Worm (Caenorhabditis elegans): ENCODE measurements around the gene str-18.

DNA sequence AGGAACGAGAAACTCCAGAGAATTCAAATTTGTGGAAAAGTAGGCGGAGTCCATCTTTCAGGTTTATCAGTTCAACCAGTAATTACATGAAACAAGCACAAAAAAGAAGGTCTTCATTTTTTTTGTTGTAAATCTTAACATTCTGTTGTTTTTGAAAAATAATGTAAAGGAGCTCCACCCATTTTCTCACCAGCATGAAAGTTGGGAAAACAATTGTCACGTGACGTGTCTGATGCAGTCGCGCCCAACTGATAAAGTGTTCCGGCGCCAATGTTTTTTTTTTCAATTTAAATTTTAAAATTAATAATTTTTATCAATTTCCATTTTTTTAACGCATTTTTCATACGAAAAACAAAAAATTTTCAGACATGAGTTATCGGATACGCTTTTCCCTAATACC is 27.3 kb upstream of the str-18 start, which contains the start of gene F57A10.4:
- TF ChIP-seq rbr-2 (tag; optimal IDR thresholded peaks at IDR 0.05), result no peak
- no peak for TF ChIP-seq nhr-10 (tag; optimal IDR thresholded peaks at IDR 0.05)
- TF ChIP-seq snpc-4 (tag; optimal IDR thresholded peaks at IDR 0.05), result no peak
- TF ChIP-seq nhr-77 (tag; optimal IDR thresholded peaks at IDR 0.05), result no peak
- peak; percentile 56 for TF ChIP-seq unc-130 (GFP tag; optimal IDR thresholded peaks at IDR 0.05)
- TF ChIP-seq dpl-1 (GFP tag; optimal IDR thresholded peaks at IDR 0.05), result no peak
- no peak for TF ChIP-seq daf-8 (GFP tag; IDR thresholded peaks at IDR 0.05)
- no peak for TF ChIP-seq pha-4 (GFP tag; IDR thresholded peaks at IDR 0.05)
- TF ChIP-seq pha-4 (tag; optimal IDR thresholded peaks at IDR 0.05), result no peak
- no peak for TF ChIP-seq set-16 (GFP tag; IDR thresholded peaks at IDR 0.05)
